Fruit fly (Drosophila melanogaster) whole organism, pupa: ENCODE measurements around the gene Apc.

Experiments used
- CG8159 ChIP-seq: fragments of 200-800 bp; sonication (Bioruptor generic); optimal IDR thresholded peaks from 3 replicates; lab custom pipeline; 2018; ENCODE audit warnings: missing biosample characterization, mild to moderate bottlenecking, missing genetic modification characterization, moderate library complexity
- D1 ChIP-seq: fragments of 200-800 bp; sonication (Bioruptor generic); optimal IDR thresholded peaks from 2 replicates; lab custom pipeline; 2018; ENCODE audit warnings: missing biosample characterization, mild to moderate bottlenecking, missing genetic modification characterization, moderate library complexity
- fd96Ca ChIP-seq: fragments of 200-800 bp; sonication (Bioruptor generic); IDR thresholded peaks from 3 replicates; pipeline ENCODE4 v1.3.6; 2022; ENCODE audit warnings: missing biosample characterization, missing genetic modification characterization

DNA sequence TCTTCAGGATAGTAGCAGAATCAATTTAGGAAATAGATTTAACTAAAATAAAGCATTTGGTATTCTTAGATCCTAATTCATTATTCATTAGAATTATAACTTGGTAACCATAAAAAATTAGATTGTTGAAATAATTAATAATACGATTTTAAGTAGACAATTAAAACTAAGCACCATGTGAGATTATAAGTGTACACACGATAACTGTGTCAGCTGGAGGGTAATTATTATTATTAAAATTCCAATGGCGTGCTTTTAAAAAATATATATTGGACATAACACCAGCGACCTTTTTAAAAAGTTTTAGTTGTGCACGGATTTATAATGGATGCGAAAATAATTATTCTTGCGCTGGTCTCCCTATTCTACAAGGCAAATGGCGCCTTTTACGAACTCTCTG lies 38.1 kb downstream of the Apc start, which contains the start of gene CheB98a:
- no peak for TF ChIP-seq D1
- TF ChIP-seq fd96Ca (GFP tag; lab: Robert Waterston, UW) = no peak
- no peak for TF ChIP-seq CG8159 (tag; lab: Kevin White, UChicago)
